Worm (Caenorhabditis elegans): ENCODE results near the gene clp-10.

- no peak for TF ChIP-seq flt-1 (GFP tag; IDR thresholded peaks at IDR 0.05)
- no peak for TF ChIP-seq hmbx-1 (tag; optimal IDR thresholded peaks at IDR 0.05)
- TF ChIP-seq ama-1 (optimal IDR thresholded peaks at IDR 0.05): no peak
- TF ChIP-seq hmg-4 (GFP tag; optimal IDR thresholded peaks at IDR 0.05): no peak
These were observed 16.7 kb downstream of the clp-10 start for ce11 chrIII:21276-21675.

Data from whole organism, early embryonic.